Worm (Caenorhabditis elegans) whole organism, L3 larva: ENCODE measurements around the gene glb-3.

Experiments
- elt-2 ChIP-seq: sonication (generic microtip); optimal IDR thresholded peaks from 2 replicates; lab custom pipeline; 2016; ENCODE audit warnings: missing genetic modification reagents, mild to moderate bottlenecking, missing genetic modification characterization, missing compliant biosample characterization
- nhr-23 ChIP-seq: fragments of 150-350 bp; optimal IDR thresholded peaks from 2 replicates; lab custom pipeline; 2014; ENCODE audit warnings: missing biosample characterization, missing genetic modification reagents, missing genetic modification characterization
- nhr-237 ChIP-seq: fragments of 150-350 bp; optimal IDR thresholded peaks from 2 replicates; lab custom pipeline; 2014; ENCODE audit warnings: missing biosample characterization, missing genetic modification characterization
- unc-62 ChIP-seq: fragments of 150-350 bp; sonication (generic microtip); optimal IDR thresholded peaks from 4 replicates; lab custom pipeline; 2014; ENCODE audit warnings: missing biosample characterization, missing genetic modification reagents, missing genetic modification characterization

- no peak for TF ChIP-seq elt-2 (tag; lab: Kevin White, UChicago)
- TF ChIP-seq unc-62: no peak
- TF ChIP-seq nhr-237: no peak
- no peak for TF ChIP-seq nhr-23 (tag; lab: Kevin White, UChicago)
Measured at ce11 chrV:11131801-11132200, 2.6 kb upstream of the glb-3 start.
